Worm (Caenorhabditis elegans) whole organism, L3 larva: ENCODE data around the gene C49F8.14.

Experiments
- ama-1 ChIP-seq: fragments of 150-350 bp; optimal IDR thresholded peaks from 2 replicates; lab custom pipeline; 2018
- fkh-10 ChIP-seq: sonication (generic microtip); optimal IDR thresholded peaks from 2 replicates; lab custom pipeline; 2017; ENCODE audit warnings: missing biosample characterization, missing genetic modification reagents, missing genetic modification characterization
- mdl-1 ChIP-seq: fragments of 150-350 bp; optimal IDR thresholded peaks from 2 replicates; lab custom pipeline; 2014; ENCODE audit warnings: missing biosample characterization, missing genetic modification characterization
- nfya-1 ChIP-seq: sonication (generic microtip); optimal IDR thresholded peaks from 2 replicates; lab custom pipeline; 2017; ENCODE audit warnings: missing genetic modification characterization, mild to moderate bottlenecking, missing compliant biosample characterization, antibody characterized with exemption, moderate library complexity; ENCODE audit not compliant: insufficient read depth
- nhr-23 ChIP-seq: fragments of 150-350 bp; optimal IDR thresholded peaks from 2 replicates; lab custom pipeline; 2014; ENCODE audit warnings: missing biosample characterization, missing genetic modification reagents, missing genetic modification characterization
- ztf-11 ChIP-seq: fragments of 150-350 bp; optimal IDR thresholded peaks from 2 replicates; lab custom pipeline; 2014; ENCODE audit warnings: missing biosample characterization, missing genetic modification characterization

- no peak for TF ChIP-seq fkh-10 (GFP tag; lab: Kevin White, UChicago)
- TF ChIP-seq ztf-11 (tag; lab: Kevin White, UChicago) = no peak
- no peak for TF ChIP-seq mdl-1 (tag; lab: Kevin White, UChicago)
- no peak for TF ChIP-seq ama-1 (lab: Kevin White, UChicago)
- no peak for TF ChIP-seq nhr-23 (tag; lab: Kevin White, UChicago)
- no peak for TF ChIP-seq nfya-1 (tag; lab: Kevin White, UChicago)
Observed at ce11 chrX:13339029-13339626, 37.6 kb downstream of the C49F8.14 start.
